Worm (Caenorhabditis elegans) whole organism, late embryonic: ENCODE results near the gene sdz-24.
"Not testable (repeated sequence)": the region's sequence is repeated elsewhere in the genome, so short reads cannot be mapped to it uniquely, and the experiment has no call there.

ENCODE experiments used
- ama-1 ChIP-seq: fragments of 150-350 bp; optimal IDR thresholded peaks from 2 replicates; lab custom pipeline; 2014
- che-1 ChIP-seq: sonication (generic microtip); optimal IDR thresholded peaks from 2 replicates; lab custom pipeline; 2016; ENCODE audit warnings: mild to moderate bottlenecking, missing genetic modification characterization, missing compliant biosample characterization
- fkh-10 ChIP-seq: fragments of 150-350 bp; optimal IDR thresholded peaks from 2 replicates; lab custom pipeline; 2014; ENCODE audit warnings: missing biosample characterization, missing genetic modification reagents, missing genetic modification characterization
- hlh-13 ChIP-seq: fragments of 200-800 bp; sonication (Bioruptor generic); optimal IDR thresholded peaks from 2 replicates; lab custom pipeline; 2018; ENCODE audit warnings: mild to moderate bottlenecking, missing genetic modification characterization, missing compliant biosample characterization
- lim-6 ChIP-seq: sonication (generic microtip); optimal IDR thresholded peaks from 2 replicates; lab custom pipeline; 2016; ENCODE audit warnings: missing genetic modification characterization, missing compliant biosample characterization
- npax-4 ChIP-seq: sonication (generic microtip); optimal IDR thresholded peaks from 2 replicates; lab custom pipeline; 2016; ENCODE audit warnings: missing genetic modification characterization, missing compliant biosample characterization
- pag-3 ChIP-seq: sonication (generic microtip); optimal IDR thresholded peaks from 2 replicates; lab custom pipeline; 2016; ENCODE audit warnings: missing compliant biosample characterization, missing genetic modification characterization, borderline replicate concordance
- pqm-1 ChIP-seq: sonication (generic microtip); optimal IDR thresholded peaks from 2 replicates; lab custom pipeline; 2016; ENCODE audit warnings: missing genetic modification characterization, missing compliant biosample characterization
- rnt-1 ChIP-seq: sonication (generic microtip); optimal IDR thresholded peaks from 2 replicates; lab custom pipeline; 2016; ENCODE audit warnings: missing genetic modification characterization, missing compliant biosample characterization
- tbx-2 ChIP-seq: sonication (generic microtip); optimal IDR thresholded peaks from 2 replicates; lab custom pipeline; 2016; ENCODE audit warnings: missing genetic modification characterization, missing compliant biosample characterization
- ttx-3 ChIP-seq: sonication (generic microtip); optimal IDR thresholded peaks from 2 replicates; lab custom pipeline; 2016; ENCODE audit warnings: missing genetic modification reagents, missing genetic modification characterization, missing compliant biosample characterization
- unc-42 ChIP-seq: sonication (generic microtip); optimal IDR thresholded peaks from 2 replicates; lab custom pipeline; 2016; ENCODE audit warnings: missing genotype, missing genetic modification characterization, missing compliant biosample characterization

DNA sequence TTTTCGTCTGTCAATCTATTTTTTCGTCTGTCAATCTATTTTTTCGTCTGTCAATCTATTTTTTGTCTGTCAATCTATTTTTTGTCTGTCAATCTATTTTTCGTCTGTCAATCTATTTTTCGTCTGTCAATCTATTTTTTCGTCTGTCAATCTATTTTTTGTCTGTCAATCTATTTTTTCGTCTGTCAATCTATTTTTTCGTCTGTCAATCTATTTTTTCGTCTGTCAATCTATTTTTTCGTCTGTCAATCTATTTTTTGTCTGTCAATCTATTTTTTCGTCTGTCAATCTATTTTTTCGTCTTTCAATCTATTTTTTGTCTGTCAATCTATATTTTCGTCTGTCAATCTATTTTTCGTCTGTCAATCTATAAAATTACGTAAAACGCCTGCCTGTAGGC, 29.0 kb upstream of the sdz-24 start:
- TF ChIP-seq ttx-3 (tag; lab: Kevin White, UChicago); lim-6; hlh-13 (GFP tag; lab: Kevin White, UChicago); rnt-1 (tag; lab: Kevin White, UChicago); unc-42 (tag; lab: Kevin White, UChicago); pqm-1 (tag; lab: Kevin White, UChicago); tbx-2 (tag; lab: Kevin White, UChicago); fkh-10 (GFP tag; lab: Kevin White, UChicago); ama-1 (lab: Kevin White, UChicago); npax-4; che-1 (tag; lab: Kevin White, UChicago); pag-3: not testable (repeated sequence)
